Worm (Caenorhabditis elegans): ENCODE data around the gene F22B7.1.
A peak's percentile ranks its signal among the peaks of the same experiment; 100 is the strongest.

Gene F22B7.1

ce11 chrIII:8650235-8650817, 14.8 kb upstream of the F22B7.1 start, which contains the start of gene flp-23 (continued):
- TF ChIP-seq skn-1 (tag; optimal IDR thresholded peaks at IDR 0.05), result peak; percentile 36
- no peak for TF ChIP-seq lin-39 (tag; optimal IDR thresholded peaks at IDR 0.05)
- peak; percentile 19 to 34 for TF ChIP-seq efl-1 (optimal IDR thresholded peaks at IDR 0.05)
- TF ChIP-seq efl-1 (GFP tag; optimal IDR thresholded peaks at IDR 0.05 in 1 of 2), result peak in 1 of 2 experiments; percentile 33
- TF ChIP-seq lir-3 (tag; optimal IDR thresholded peaks at IDR 0.05; ENCODE audit: poor library complexity), result peak; percentile 17
- TF ChIP-seq nhr-71 (tag; optimal IDR thresholded peaks at IDR 0.05), result peak; percentile 62
- peak; percentile 34 for TF ChIP-seq xbp-1 (tag; optimal IDR thresholded peaks at IDR 0.05)
- TF ChIP-seq efl-3 (GFP tag; optimal IDR thresholded peaks at IDR 0.05), result no peak
- no peak for TF ChIP-seq aly-2 (tag; optimal IDR thresholded peaks at IDR 0.05)
- no peak for TF ChIP-seq nhr-28 (tag; optimal IDR thresholded peaks at IDR 0.05)
- no peak for TF ChIP-seq nhr-237 (tag; optimal IDR thresholded peaks at IDR 0.05)
- no peak for TF ChIP-seq ztf-11 (tag; optimal IDR thresholded peaks at IDR 0.05)
- no peak for TF ChIP-seq isw-1 (GFP tag; IDR thresholded peaks at IDR 0.05)
- no peak for TF ChIP-seq Y116A8C.19 (tag; optimal IDR thresholded peaks at IDR 0.05; ENCODE audit: borderline replicate concordance)
- TF ChIP-seq nhr-12 (tag; optimal IDR thresholded peaks at IDR 0.05), result no peak
- TF ChIP-seq sup-37 (GFP tag; optimal IDR thresholded peaks at IDR 0.05), result no peak
- TF ChIP-seq tlp-1 (tag; optimal IDR thresholded peaks at IDR 0.05), result no peak
- no peak for TF ChIP-seq zag-1 (tag; optimal IDR thresholded peaks at IDR 0.05)
- no peak for TF ChIP-seq pqm-1 (tag; optimal IDR thresholded peaks at IDR 0.05)
- TF ChIP-seq fos-1 (tag; optimal IDR thresholded peaks at IDR 0.05), result no peak
- no peak for TF ChIP-seq ztf-4 (tag; optimal IDR thresholded peaks at IDR 0.05)
- TF ChIP-seq ceh-82 (tag; optimal IDR thresholded peaks at IDR 0.05), result peak in 1 of 3 experiments; percentile 37
- TF ChIP-seq C04F5.9 (tag; optimal IDR thresholded peaks at IDR 0.05), result no peak
- no peak for TF ChIP-seq elt-3 (tag; optimal IDR thresholded peaks at IDR 0.05)
- TF ChIP-seq tbx-2 (tag; optimal IDR thresholded peaks at IDR 0.05), result peak; percentile 28
- TF ChIP-seq rnt-1 (tag; optimal IDR thresholded peaks at IDR 0.05), result peak; percentile 47
- peak; percentile 2 to 36 for TF ChIP-seq lin-35 (GFP tag; optimal IDR thresholded peaks at IDR 0.05)
- peak; percentile 62 for TF ChIP-seq snu-23 (GFP tag; optimal IDR thresholded peaks at IDR 0.05)
- TF ChIP-seq grh-1 (GFP tag; IDR thresholded peaks at IDR 0.05), result no peak
- TF ChIP-seq blmp-1 (tag; optimal IDR thresholded peaks at IDR 0.05), result no peak
- TF ChIP-seq nhr-77 (tag; optimal IDR thresholded peaks at IDR 0.05), result no peak
- no peak for TF ChIP-seq lin-15B (tag; optimal IDR thresholded peaks at IDR 0.05)
- TF ChIP-seq ceh-88 (GFP tag; IDR thresholded peaks at IDR 0.05), result no peak
- TF ChIP-seq alr-1 (tag; optimal IDR thresholded peaks at IDR 0.05; ENCODE audit: borderline replicate concordance), result no peak
- TF ChIP-seq nhr-47 (tag; optimal IDR thresholded peaks at IDR 0.05), result no peak
- no peak for TF ChIP-seq unc-30 (tag; optimal IDR thresholded peaks at IDR 0.05)

ce11 chrIII:8652112-8652694, 12.9 kb upstream of the F22B7.1 start:
- TF ChIP-seq pqm-1 (tag; optimal IDR thresholded peaks at IDR 0.05), result no peak
- TF ChIP-seq ceh-8 (GFP tag; optimal IDR thresholded peaks at IDR 0.05), result no peak
- TF ChIP-seq mef-2 (tag; optimal IDR thresholded peaks at IDR 0.05), result no peak
- TF ChIP-seq C04F5.9 (tag; optimal IDR thresholded peaks at IDR 0.05), result no peak
- peak; percentile 13 for TF ChIP-seq tbx-2 (tag; optimal IDR thresholded peaks at IDR 0.05)
- no peak for TF ChIP-seq lsy-2 (tag; optimal IDR thresholded peaks at IDR 0.05)
- TF ChIP-seq C34B4.2 (tag; optimal IDR thresholded peaks at IDR 0.05), result no peak
- no peak for TF ChIP-seq snpc-4 (tag; optimal IDR thresholded peaks at IDR 0.05)
- TF ChIP-seq sup-37 (GFP tag; optimal IDR thresholded peaks at IDR 0.05), result no peak
- peak; percentile 47 for TF ChIP-seq nhr-90 (tag; optimal IDR thresholded peaks at IDR 0.05; ENCODE audit: poor library complexity)
- no peak for TF ChIP-seq mep-1 (tag; optimal IDR thresholded peaks at IDR 0.05)
- no peak for TF ChIP-seq egl-13 (tag; optimal IDR thresholded peaks at IDR 0.05)
- peak; percentile 3 for TF ChIP-seq elt-2 (tag; optimal IDR thresholded peaks at IDR 0.05)
- TF ChIP-seq nhr-85 (tag), result peak; percentile 19
- TF ChIP-seq lin-35 (GFP tag; optimal IDR thresholded peaks at IDR 0.05), result no peak
- no peak for TF ChIP-seq unc-30 (tag; optimal IDR thresholded peaks at IDR 0.05)
- no peak for TF ChIP-seq isw-1 (GFP tag; IDR thresholded peaks at IDR 0.05)
- TF ChIP-seq fkh-8 (tag; optimal IDR thresholded peaks at IDR 0.05), result no peak
- no peak for TF ChIP-seq nhr-77 (tag; optimal IDR thresholded peaks at IDR 0.05)
- peak; percentile 88 for TF ChIP-seq ama-1 (optimal IDR thresholded peaks at IDR 0.05)
- TF ChIP-seq grh-1 (GFP tag; IDR thresholded peaks at IDR 0.05), result no peak
- no peak for TF ChIP-seq pax-3 (tag; optimal IDR thresholded peaks at IDR 0.05)
- no peak for TF ChIP-seq lir-3 (tag; optimal IDR thresholded peaks at IDR 0.05; ENCODE audit: poor library complexity)
- TF ChIP-seq nhr-71 (tag; optimal IDR thresholded peaks at IDR 0.05), result no peak
- peak; percentile 0 for TF ChIP-seq nhr-20 (tag; optimal IDR thresholded peaks at IDR 0.05)
- TF ChIP-seq ceh-88 (GFP tag; IDR thresholded peaks at IDR 0.05), result 0 out of 2 replicates have a peak, but pooled peaks have one; percentile 31
- TF ChIP-seq nhr-19 (GFP tag; conservative IDR thresholded peaks at IDR 0.05), result peak; percentile 14; the same call in 1 of the 2 replicates
- TF ChIP-seq aly-2 (tag; optimal IDR thresholded peaks at IDR 0.05), result no peak

Data from whole organism, L1 larva.